Worm (Caenorhabditis elegans): ENCODE results near the gene hars-1.

The hars-1 gene

DNA sequence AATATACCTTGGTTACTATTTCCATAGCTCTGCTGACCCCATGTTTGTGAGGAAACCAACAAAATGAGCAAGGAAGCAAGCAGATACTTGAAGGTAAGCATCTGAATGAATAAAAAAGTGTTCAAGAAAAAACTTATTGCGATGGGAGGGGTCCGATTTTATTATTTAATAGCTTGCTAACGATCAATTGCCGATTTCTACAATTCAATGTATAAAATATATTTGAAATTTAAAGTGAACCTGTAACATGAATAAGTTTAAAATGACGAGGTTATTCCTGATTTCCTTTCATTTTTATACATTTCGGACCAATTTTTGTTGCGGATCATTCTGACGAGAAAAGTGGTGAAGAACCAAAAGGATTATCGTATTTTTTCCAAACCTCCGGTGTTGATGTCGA lies 37.8 kb downstream of the hars-1 start, which contains the start of gene srlf-13:
Gene srlf-13, minus strand, starts transcription at position 101 of the 400 bp plus-strand sequence.
- TF ChIP-seq dpl-1 (GFP tag; optimal IDR thresholded peaks at IDR 0.05): no peak
- TF ChIP-seq dsc-1 (tag; optimal IDR thresholded peaks at IDR 0.05): no peak
- no peak for TF ChIP-seq nhr-76 (tag; optimal IDR thresholded peaks at IDR 0.05)
- TF ChIP-seq F16B12.6 (tag; optimal IDR thresholded peaks at IDR 0.05): no peak
- no peak for TF ChIP-seq unc-62 (GFP tag; optimal IDR thresholded peaks at IDR 0.05)
- no peak for TF ChIP-seq lir-3 (tag; optimal IDR thresholded peaks at IDR 0.05; ENCODE audit: poor library complexity)
- TF ChIP-seq vab-15 (tag; optimal IDR thresholded peaks at IDR 0.05): no peak
- no peak for TF ChIP-seq nhr-28 (tag; optimal IDR thresholded peaks at IDR 0.05)
- no peak for TF ChIP-seq nhr-12 (tag; optimal IDR thresholded peaks at IDR 0.05)
- no peak for TF ChIP-seq ces-1 (GFP tag; optimal IDR thresholded peaks at IDR 0.05)
- TF ChIP-seq tbx-2 (tag; optimal IDR thresholded peaks at IDR 0.05): no peak
- no peak for TF ChIP-seq ceh-88 (GFP tag; IDR thresholded peaks at IDR 0.05)
- no peak for TF ChIP-seq fos-1 (tag; optimal IDR thresholded peaks at IDR 0.05)
- TF ChIP-seq lsy-2 (tag; optimal IDR thresholded peaks at IDR 0.05): no peak
- no peak for TF ChIP-seq pag-3 (tag; optimal IDR thresholded peaks at IDR 0.05; ENCODE audit: borderline replicate concordance, insufficient read depth)
- TF ChIP-seq lin-15B (tag; optimal IDR thresholded peaks at IDR 0.05): no peak
- TF ChIP-seq ceh-90 (tag; optimal IDR thresholded peaks at IDR 0.05): no peak
- TF ChIP-seq lin-13 (GFP tag; optimal IDR thresholded peaks at IDR 0.05): no peak

DNA sequence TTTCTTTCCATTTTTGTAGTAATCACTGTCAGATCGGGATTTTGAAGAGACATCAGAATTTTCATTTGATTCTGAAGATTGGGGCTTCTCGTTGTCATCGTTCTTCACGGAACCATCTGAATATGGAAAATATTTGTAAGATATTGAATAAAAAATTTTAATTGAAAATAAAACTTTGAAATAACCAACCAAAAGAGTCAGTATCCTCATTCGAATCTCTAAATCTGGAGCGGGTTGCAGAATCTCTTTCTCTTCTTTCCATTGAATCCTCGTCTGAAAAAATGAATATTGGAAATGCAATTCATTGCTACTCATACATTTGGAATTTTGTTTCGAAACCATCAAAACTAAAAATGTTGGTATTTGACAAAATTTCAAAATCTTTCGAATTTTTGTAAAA lies 39.4 kb downstream of the hars-1 start:
- TF ChIP-seq ceh-82 (tag; optimal IDR thresholded peaks at IDR 0.05): no peak
- TF ChIP-seq elt-2 (tag; optimal IDR thresholded peaks at IDR 0.05): no peak
- no peak for TF ChIP-seq mef-2 (tag; optimal IDR thresholded peaks at IDR 0.05)
- no peak for TF ChIP-seq zag-1 (tag; optimal IDR thresholded peaks at IDR 0.05)
- no peak for TF ChIP-seq unc-62 (GFP tag; optimal IDR thresholded peaks at IDR 0.05)
- TF ChIP-seq hpl-2 (GFP tag; optimal IDR thresholded peaks at IDR 0.05): no peak
- no peak for TF ChIP-seq aha-1 (tag; optimal IDR thresholded peaks at IDR 0.05)
- TF ChIP-seq lin-35 (GFP tag; optimal IDR thresholded peaks at IDR 0.05): no peak
- TF ChIP-seq Y116A8C.19 (tag; optimal IDR thresholded peaks at IDR 0.05; ENCODE audit: borderline replicate concordance): no peak
- TF ChIP-seq lin-13 (GFP tag; optimal IDR thresholded peaks at IDR 0.05): no peak
- TF ChIP-seq egl-13 (tag; optimal IDR thresholded peaks at IDR 0.05): no peak

ce11 chrIV:10899091-10899490 lies 40.3 kb downstream of the hars-1 start, which contains the start of the genes F13E9.9 and F13E9.19:
F13E9.9 (minus strand) TSS chrIV:10899191.
F13E9.19 (plus strand) TSS chrIV:10899406.
- TF ChIP-seq hlh-17 (GFP tag; optimal IDR thresholded peaks at IDR 0.05; ENCODE audit: borderline replicate concordance) (no peak), fos-1 (tag; optimal IDR thresholded peaks at IDR 0.05) (no peak), pqm-1 (tag; optimal IDR thresholded peaks at IDR 0.05) (no peak), skn-1 (tag; optimal IDR thresholded peaks at IDR 0.05) (no peak), sptf-1 (tag; optimal IDR thresholded peaks at IDR 0.05) (no peak), elt-2 (tag; optimal IDR thresholded peaks at IDR 0.05) (no peak), nhr-47 (tag; optimal IDR thresholded peaks at IDR 0.05) (no peak), grh-1 (GFP tag; IDR thresholded peaks at IDR 0.05) (no peak), hlh-4 (tag; optimal IDR thresholded peaks at IDR 0.05) (no peak), mep-1 (tag; optimal IDR thresholded peaks at IDR 0.05) (no peak), unc-30 (tag; optimal IDR thresholded peaks at IDR 0.05) (no peak), nhr-77 (tag; optimal IDR thresholded peaks at IDR 0.05) (no peak), lin-13 (GFP tag; optimal IDR thresholded peaks at IDR 0.05) (no peak)

DNA sequence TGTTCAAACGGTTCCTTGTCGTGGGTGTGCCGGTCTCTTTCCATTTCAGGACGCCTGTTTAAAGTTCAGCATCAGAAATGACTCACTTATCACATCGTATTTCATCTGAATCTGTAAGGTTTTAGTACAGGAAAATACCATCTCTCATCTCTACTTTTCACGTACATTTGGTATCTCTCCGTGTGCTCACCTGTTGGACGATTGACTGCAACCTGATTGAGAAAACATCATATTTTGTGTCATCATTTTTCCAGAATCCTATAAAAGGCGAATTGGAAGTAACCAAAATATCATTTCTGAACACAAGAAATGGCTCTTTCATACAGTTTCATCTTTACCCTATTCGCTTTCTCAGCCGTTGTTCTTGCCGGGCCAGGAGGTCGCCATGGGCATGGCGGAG lies 41.3 kb downstream of the hars-1 start, which contains the start of gene srlf-30:
Gene srlf-30, plus strand, starts transcription at position 301 of the 400 bp plus-strand sequence.
- TF ChIP-seq ceh-88 (GFP tag; IDR thresholded peaks at IDR 0.05) (no peak), snu-23 (GFP tag; optimal IDR thresholded peaks at IDR 0.05) (no peak), mef-2 (tag; optimal IDR thresholded peaks at IDR 0.05) (no peak), ceh-82 (tag; optimal IDR thresholded peaks at IDR 0.05) (no peak), sox-4 (tag; optimal IDR thresholded peaks at IDR 0.05) (no peak), elt-3 (tag; optimal IDR thresholded peaks at IDR 0.05) (no peak), grh-1 (GFP tag; IDR thresholded peaks at IDR 0.05) (no peak)
